Fruit fly (Drosophila melanogaster) whole organism, pupa: ENCODE results near the gene Tbc1d22.

ENCODE experiments used
- CG12605 ChIP-seq: fragments of 200-800 bp; sonication (Bioruptor generic); IDR thresholded peaks from 2 replicates; pipeline ENCODE4 v1.3.6; 2022; ENCODE audit warnings: missing biosample characterization, missing genetic modification characterization
- CG13204 ChIP-seq: fragments of 200-800 bp; sonication (Bioruptor generic); optimal IDR thresholded peaks from 2 replicates; lab custom pipeline; 2018; ENCODE audit warnings: missing biosample characterization, mild to moderate bottlenecking, missing genetic modification characterization, moderate library complexity
- CG14655 ChIP-seq: fragments of 200-800 bp; sonication (Bioruptor generic); optimal IDR thresholded peaks from 3 replicates; lab custom pipeline; 2017; ENCODE audit warnings: mild to moderate bottlenecking, missing biosample characterization, missing genetic modification reagents, missing genetic modification characterization
- CG15710 ChIP-seq: fragments of 200-800 bp; sonication (Bioruptor generic); optimal IDR thresholded peaks from 2 replicates; lab custom pipeline; 2018; ENCODE audit warnings: missing biosample characterization, mild to moderate bottlenecking, missing genetic modification characterization, moderate library complexity
- CG17806 ChIP-seq: fragments of 200-800 bp; sonication (Bioruptor generic); optimal IDR thresholded peaks from 2 replicates; lab custom pipeline; 2018; ENCODE audit warnings: missing biosample characterization, mild to moderate bottlenecking, missing genetic modification characterization, moderate library complexity
- CG32121 ChIP-seq: fragments of 200-800 bp; sonication (Bioruptor generic); IDR thresholded peaks from 2 replicates; pipeline ENCODE4 v1.3.6; 2022; ENCODE audit warnings: missing biosample characterization, missing genetic modification characterization
- CG9948 ChIP-seq: fragments of 200-800 bp; sonication (Bioruptor generic); optimal IDR thresholded peaks from 2 replicates; lab custom pipeline; 2018; ENCODE audit warnings: missing biosample characterization, mild to moderate bottlenecking, missing genetic modification characterization, moderate library complexity
- Snoo ChIP-seq: fragments of 200-800 bp; sonication (Bioruptor generic); optimal IDR thresholded peaks from 3 replicates; lab custom pipeline; 2017; ENCODE audit warnings: missing biosample characterization, mild to moderate bottlenecking, missing genetic modification characterization, inconsistent platforms
- rn ChIP-seq: fragments of 200-800 bp; sonication (Bioruptor generic); IDR thresholded peaks from 2 replicates; pipeline ENCODE4 v1.3.6; 2022; ENCODE audit warnings: missing biosample characterization, missing genetic modification characterization

DNA sequence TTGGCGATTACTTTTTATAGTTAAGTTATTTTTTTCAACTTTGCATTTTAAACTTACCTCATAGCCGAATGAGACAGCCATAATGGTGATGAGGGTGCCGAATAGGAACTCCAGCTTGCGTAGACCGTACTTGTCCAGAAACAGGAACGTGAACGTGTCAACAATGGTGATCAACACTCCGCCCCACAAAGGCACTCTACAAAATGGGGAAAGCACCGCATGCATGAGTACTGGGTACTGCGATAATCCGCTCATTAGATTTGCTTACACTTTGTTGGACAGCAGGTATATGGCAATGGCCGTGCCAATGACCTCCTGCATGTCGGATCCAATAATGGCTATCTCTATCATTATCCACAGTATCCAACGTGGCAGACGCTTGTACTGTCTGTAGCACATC is 44.5 kb upstream of the Tbc1d22 start:
- no peak for TF ChIP-seq CG12605 (GFP tag; lab: Robert Waterston, UW)
- TF ChIP-seq CG14655 (GFP tag; lab: Kevin White, UChicago): no peak
- TF ChIP-seq CG9948 (tag; lab: Kevin White, UChicago): no peak
- TF ChIP-seq CG15710 (tag; lab: Kevin White, UChicago): no peak
- TF ChIP-seq CG13204: no peak
- no peak for TF ChIP-seq Snoo (tag; lab: Kevin White, UChicago)
- TF ChIP-seq rn: no peak
- no peak for TF ChIP-seq CG32121 (GFP tag; lab: Robert Waterston, UW)
- no peak for TF ChIP-seq CG17806 (tag; lab: Kevin White, UChicago)
